Worm (Caenorhabditis elegans) whole organism, L1 larva: ENCODE data around the gene ZK550.6.

Experiments
- aly-2 ChIP-seq: fragments of 150-350 bp; optimal IDR thresholded peaks from 2 replicates; lab custom pipeline; 2014; ENCODE audit warnings: missing biosample characterization, missing genetic modification characterization
- fos-1 ChIP-seq: fragments of 150-350 bp; optimal IDR thresholded peaks from 2 replicates; lab custom pipeline; 2014; ENCODE audit warnings: missing biosample characterization, missing genetic modification characterization
- lin-13 ChIP-seq: fragments of 150-350 bp; optimal IDR thresholded peaks from 2 replicates; lab custom pipeline; 2014; ENCODE audit warnings: missing biosample characterization, missing genetic modification reagents, missing genetic modification characterization
- mef-2 ChIP-seq: fragments of 150-350 bp; optimal IDR thresholded peaks from 2 replicates; lab custom pipeline; 2014; ENCODE audit warnings: missing biosample characterization, missing genetic modification characterization
- rnt-1 ChIP-seq: sonication (generic microtip); optimal IDR thresholded peaks from 2 replicates; lab custom pipeline; 2016; ENCODE audit warnings: mild to moderate bottlenecking, missing genetic modification characterization, moderate library complexity, missing compliant biosample characterization
- snpc-4 ChIP-seq: fragments of 150-350 bp; optimal IDR thresholded peaks from 2 replicates; lab custom pipeline; 2014; ENCODE audit warnings: missing biosample characterization, missing genetic modification characterization
- sox-4 ChIP-seq: sonication (generic microtip); optimal IDR thresholded peaks from 2 replicates; lab custom pipeline; 2016; ENCODE audit warnings: missing genetic modification characterization, missing compliant biosample characterization
- tlp-1 ChIP-seq: fragments of 150-350 bp; optimal IDR thresholded peaks from 2 replicates; lab custom pipeline; 2014; ENCODE audit warnings: missing biosample characterization, missing genetic modification characterization
- unc-98 ChIP-seq: fragments of 200-800 bp; sonication (Bioruptor generic); IDR thresholded peaks from 2 replicates; pipeline ENCODE4 v1.3.6; 2022; ENCODE audit warnings: missing genetic modification characterization, missing compliant biosample characterization
- ztf-11 ChIP-seq, 2 experiments: sonication (generic microtip); optimal IDR thresholded peaks; 2 replicates each; lab custom pipeline; 2016 to 2017; ENCODE audit warnings: missing genetic modification characterization in 2 of 2, missing biosample characterization in 1 of 2, missing compliant biosample characterization in 1 of 2

- no peak for TF ChIP-seq ztf-11 (tag; optimal IDR thresholded peaks at IDR 0.05; lab: Kevin White, UChicago)
- no peak for TF ChIP-seq lin-13
- no peak for TF ChIP-seq fos-1 (tag; lab: Kevin White, UChicago)
- TF ChIP-seq sox-4 = no peak
- no peak for TF ChIP-seq snpc-4 (tag; lab: Kevin White, UChicago)
- TF ChIP-seq unc-98 = no peak
- TF ChIP-seq rnt-1 (tag; lab: Kevin White, UChicago) = no peak
- TF ChIP-seq mef-2 = no peak
- TF ChIP-seq tlp-1 = no peak
- no peak for TF ChIP-seq aly-2
These were observed 25.3 kb downstream of the ZK550.6 start for ce11 chrIV:17237029-17237428.
